Worm (Caenorhabditis elegans): ENCODE results near the gene crn-7.

crn-7 gene

DNA sequence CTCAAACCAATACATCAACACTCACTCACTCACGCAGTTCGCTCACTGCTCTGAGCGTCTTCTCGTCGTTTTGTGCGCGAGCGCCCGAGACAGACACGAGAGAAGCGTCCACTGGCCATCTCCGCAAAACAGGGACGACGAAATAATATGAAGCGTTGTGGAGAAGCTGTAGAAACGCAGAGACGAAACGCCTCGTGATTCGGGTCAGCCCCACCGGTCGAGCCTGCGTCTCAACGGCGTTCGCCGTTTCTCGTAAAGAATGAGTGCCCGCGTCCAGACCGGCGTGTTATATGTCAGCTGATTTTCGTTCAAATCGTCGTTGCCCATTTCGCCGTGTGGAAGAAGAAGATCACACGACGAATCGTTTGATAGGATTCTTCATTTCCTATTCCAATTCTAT lies 40.8 kb upstream of the crn-7 start, which contains the start of gene fbxl-1 (continued):
- TF ChIP-seq ceh-28 (tag; optimal IDR thresholded peaks at IDR 0.05) (no peak), daf-16 (GFP tag; optimal IDR thresholded peaks at IDR 0.05) (no peak), daf-16 (tag; optimal IDR thresholded peaks at IDR 0.05) (peak; percentile 64), attf-4 (tag; optimal IDR thresholded peaks at IDR 0.05) (no peak), saeg-2 (GFP tag; IDR thresholded peaks at IDR 0.05) (no peak), T20F7.1 (GFP tag; optimal IDR thresholded peaks at IDR 0.05) (peak; percentile 86), ceh-62 (tag; optimal IDR thresholded peaks at IDR 0.05) (no peak), mdl-1 (tag; optimal IDR thresholded peaks at IDR 0.05) (peak; percentile 67 to 97), duxl-1 (tag; optimal IDR thresholded peaks at IDR 0.05; ENCODE audit: poor library complexity) (peak; percentile 6), zag-1 (tag; optimal IDR thresholded peaks at IDR 0.05) (no peak), nhr-11 (tag; optimal IDR thresholded peaks at IDR 0.05) (peak; percentile 91), spr-1 (tag; optimal IDR thresholded peaks at IDR 0.05) (peak; percentile 36), nhr-10 (tag; optimal IDR thresholded peaks at IDR 0.05) (no peak), unc-39 (tag; optimal IDR thresholded peaks at IDR 0.05) (no peak), dmd-8 (GFP tag; IDR thresholded peaks at IDR 0.05) (no peak), D1046.2 (GFP tag; IDR thresholded peaks at IDR 0.05) (no peak), daf-8 (GFP tag; IDR thresholded peaks at IDR 0.05) (no peak), fkh-10 (GFP tag; optimal IDR thresholded peaks at IDR 0.05) (peak; percentile 28), skn-1 (tag; optimal IDR thresholded peaks at IDR 0.05) (no peak), nhr-237 (tag; optimal IDR thresholded peaks at IDR 0.05) (no peak), unc-62 (GFP tag; optimal IDR thresholded peaks at IDR 0.05 in 1 of 2) (peak in 1 of 2 experiments; percentile 99), unc-62 (tag; optimal IDR thresholded peaks at IDR 0.05) (no peak), vab-7 (GFP tag; IDR thresholded peaks at IDR 0.05) (peak; percentile 62), hlh-30 (tag; optimal IDR thresholded peaks at IDR 0.05; ENCODE audit: insufficient read depth) (peak; percentile 99), sdz-12 (GFP tag; optimal IDR thresholded peaks at IDR 0.05) (no peak), zip-2 (tag; optimal IDR thresholded peaks at IDR 0.05) (no peak), hlh-11 (tag; optimal IDR thresholded peaks at IDR 0.05) (peak; percentile 99), Y5F2A.4 (GFP tag; optimal IDR thresholded peaks at IDR 0.05) (no peak), ztf-11 (tag; optimal IDR thresholded peaks at IDR 0.05) (no peak), nhr-25 (tag; optimal IDR thresholded peaks at IDR 0.05; ENCODE audit: borderline replicate concordance, insufficient read depth) (no peak), F37D6.2 (tag; optimal IDR thresholded peaks at IDR 0.05) (peak; percentile 73), lin-29 (GFP tag; IDR thresholded peaks at IDR 0.05) (no peak), unc-130 (GFP tag; optimal IDR thresholded peaks at IDR 0.05) (no peak), madf-5 (GFP tag; IDR thresholded peaks at IDR 0.05) (no peak), daf-19 (GFP tag; conservative IDR thresholded peaks at IDR 0.05) (no peak), ceh-32 (tag; optimal IDR thresholded peaks at IDR 0.05; ENCODE audit: poor library complexity) (no peak), php-3 (GFP tag; IDR thresholded peaks at IDR 0.05) (0 out of 2 replicates have a peak, but pooled peaks have one; percentile 39), daf-12 (tag; optimal IDR thresholded peaks at IDR 0.05) (no peak), pha-4 (GFP tag; IDR thresholded peaks at IDR 0.05) (no peak; the same call in 1 of the 2 replicates), pha-4 (tag; optimal IDR thresholded peaks at IDR 0.05) (no peak), lin-15B (tag; optimal IDR thresholded peaks at IDR 0.05) (no peak), arid-1 (GFP tag; conservative IDR thresholded peaks at IDR 0.05) (peak; percentile 64), dmd-9 (GFP tag; IDR thresholded peaks at IDR 0.05) (no peak), zfp-2 (tag; optimal IDR thresholded peaks at IDR 0.05) (no peak), nhr-41 (GFP tag; IDR thresholded peaks at IDR 0.05) (no peak), ceh-82 (tag; optimal IDR thresholded peaks at IDR 0.05) (no peak), tra-1 (GFP tag; IDR thresholded peaks at IDR 0.05) (no peak), hif-1 (tag; optimal IDR thresholded peaks at IDR 0.05) (peak; percentile 16 to 84), F44E2.7 (GFP tag; IDR thresholded peaks at IDR 0.05) (no peak), Y48G9A.11 (GFP tag; IDR thresholded peaks at IDR 0.05) (no peak), ZK546.5 (tag; optimal IDR thresholded peaks at IDR 0.05) (peak in 1 of 2 experiments; percentile 39), hmg-1.1 (GFP tag; IDR thresholded peaks at IDR 0.05) (peak; percentile 93), nhr-77 (tag; optimal IDR thresholded peaks at IDR 0.05) (peak; percentile 83)

Measured in whole organism, L4 larva.